Fruit fly (Drosophila melanogaster) whole organism, embryonic: ENCODE results near the gene esg.

Experiments used
- Aef1 ChIP-seq: fragments of 200-800 bp; sonication (Bioruptor generic); IDR thresholded peaks from 3 replicates; pipeline ENCODE4 v1.3.6; 2022; ENCODE audit warnings: missing biosample characterization, missing genetic modification characterization
- CG10979 ChIP-seq: fragments of 200-800 bp; sonication (Bioruptor generic); optimal IDR thresholded peaks from 2 replicates; lab custom pipeline; 2018; ENCODE audit warnings: missing biosample characterization, mild to moderate bottlenecking, missing genetic modification characterization, moderate library complexity
- CG11504 ChIP-seq: fragments of 200-800 bp; sonication (Bioruptor generic); optimal IDR thresholded peaks from 3 replicates; lab custom pipeline; 2019; ENCODE audit warnings: missing biosample characterization, mild to moderate bottlenecking, missing genetic modification characterization, moderate library complexity
- CG17361 ChIP-seq: fragments of 200-800 bp; sonication (Bioruptor generic); IDR thresholded peaks from 3 replicates; pipeline ENCODE4 v1.3.6; 2022; ENCODE audit warnings: missing biosample characterization, missing genetic modification characterization
- CG1792 ChIP-seq: fragments of 200-800 bp; sonication (Bioruptor generic); optimal IDR thresholded peaks from 2 replicates; lab custom pipeline; 2016; ENCODE audit warnings: missing biosample characterization, missing genetic modification characterization
- CG1832 ChIP-seq: fragments of 200-800 bp; sonication (Bioruptor generic); optimal IDR thresholded peaks from 2 replicates; lab custom pipeline; 2017; ENCODE audit warnings: missing biosample characterization, mild to moderate bottlenecking, missing genetic modification characterization, inconsistent platforms
- CG2712 ChIP-seq: fragments of 200-800 bp; optimal IDR thresholded peaks from 3 replicates; lab custom pipeline; 2019; ENCODE audit warnings: missing biosample characterization, mild to moderate bottlenecking, missing genetic modification characterization, moderate library complexity
- CG32767 ChIP-seq: fragments of 200-800 bp; sonication (Bioruptor generic); IDR thresholded peaks from 2 replicates; pipeline ENCODE4 v1.3.6; 2022; ENCODE audit warnings: missing biosample characterization, missing genetic modification characterization
- CG34376 ChIP-seq: fragments of 200-800 bp; sonication (Bioruptor generic); optimal IDR thresholded peaks from 2 replicates; lab custom pipeline; 2018; ENCODE audit warnings: missing biosample characterization, mild to moderate bottlenecking, missing genetic modification characterization
- CG34422 ChIP-seq: fragments of 200-800 bp; sonication (Bioruptor generic); IDR thresholded peaks from 3 replicates; pipeline ENCODE4 v1.3.6; 2022; ENCODE audit warnings: missing biosample characterization, missing genetic modification characterization
- CG4360 ChIP-seq: fragments of 200-800 bp; sonication (Bioruptor generic); IDR thresholded peaks from 2 replicates; pipeline ENCODE4 v1.3.6; 2022; ENCODE audit warnings: missing biosample characterization, missing genetic modification characterization
- CG8478 ChIP-seq: fragments of >200 bp; optimal IDR thresholded peaks from 2 replicates; lab custom pipeline; 2018
- CG8765 ChIP-seq: fragments of 200-800 bp; sonication (Bioruptor generic); IDR thresholded peaks from 2 replicates; pipeline ENCODE4 v1.3.6; 2022; ENCODE audit warnings: missing biosample characterization, missing genetic modification characterization
- CG9932 ChIP-seq: fragments of 200-800 bp; sonication (Bioruptor generic); IDR thresholded peaks from 2 replicates; pipeline ENCODE4 v1.3.6; 2022; ENCODE audit warnings: missing biosample characterization, missing genetic modification characterization
- Camta ChIP-seq: fragments of 200-800 bp; sonication (Bioruptor generic); optimal IDR thresholded peaks from 2 replicates; lab custom pipeline; 2016; ENCODE audit warnings: missing biosample characterization, missing genetic modification characterization
- CoRest ChIP-seq: fragments of 200-800 bp; sonication (Bioruptor generic); optimal IDR thresholded peaks from 3 replicates; lab custom pipeline; 2018; ENCODE audit warnings: missing biosample characterization, mild to moderate bottlenecking, missing genetic modification characterization, moderate library complexity
- CrebB ChIP-seq: fragments of 200-800 bp; sonication (Bioruptor generic); optimal IDR thresholded peaks from 3 replicates; lab custom pipeline; 2018; ENCODE audit warnings: missing biosample characterization, mild to moderate bottlenecking, missing genetic modification characterization
- D19A ChIP-seq: fragments of 200-800 bp; optimal IDR thresholded peaks from 3 replicates; lab custom pipeline; 2019; ENCODE audit warnings: missing biosample characterization, mild to moderate bottlenecking, missing genetic modification characterization, moderate library complexity
- Deaf1 ChIP-seq: fragments of 200-800 bp; optimal IDR thresholded peaks from 3 replicates; lab custom pipeline; 2019; ENCODE audit warnings: missing biosample characterization, mild to moderate bottlenecking, missing genetic modification characterization, moderate library complexity
- Eip74EF ChIP-seq, 2 experiments: fragments of 200-800 bp in 1 of 2; fragments of >200 bp in 1 of 2; sonication (Bioruptor generic) in 1 of 2; optimal IDR thresholded peaks; 2 replicates each; lab custom pipeline; 2017 to 2019; ENCODE audit warnings: missing biosample characterization in 2 of 2, missing genetic modification characterization in 2 of 2, mild to moderate bottlenecking in 1 of 2, moderate library complexity in 1 of 2
- Jarid2 ChIP-seq: fragments of 200-800 bp; sonication (Bioruptor generic); optimal IDR thresholded peaks from 3 replicates; lab custom pipeline; 2017; ENCODE audit warnings: mild to moderate bottlenecking, missing biosample characterization, missing genetic modification reagents, missing genetic modification characterization
- Nf-YB ChIP-seq: fragments of 200-800 bp; sonication (Bioruptor generic); optimal IDR thresholded peaks from 3 replicates; lab custom pipeline; 2019; ENCODE audit warnings: missing biosample characterization, mild to moderate bottlenecking, missing genetic modification characterization, moderate library complexity
- Nf-YC ChIP-seq: fragments of 200-800 bp; optimal IDR thresholded peaks from 3 replicates; lab custom pipeline; 2019; ENCODE audit warnings: missing biosample characterization, mild to moderate bottlenecking, missing genetic modification characterization, moderate library complexity
- Optix ChIP-seq: fragments of 200-800 bp; sonication (Bioruptor generic); IDR thresholded peaks from 3 replicates; pipeline ENCODE4 v1.3.6; 2022; ENCODE audit warnings: missing biosample characterization, missing genetic modification characterization
- Ptx1 ChIP-seq: fragments of 200-800 bp; sonication (Bioruptor generic); IDR thresholded peaks from 2 replicates; pipeline ENCODE4 v1.3.6; 2022; ENCODE audit warnings: missing biosample characterization, missing genetic modification characterization
- Ssrp ChIP-seq: fragments of 200-800 bp; sonication (Bioruptor generic); optimal IDR thresholded peaks from 2 replicates; lab custom pipeline; 2018; ENCODE audit warnings: missing biosample characterization, mild to moderate bottlenecking, missing genetic modification characterization, moderate library complexity
- Vsx1 ChIP-seq: fragments of 200-800 bp; sonication (Bioruptor generic); optimal IDR thresholded peaks from 2 replicates; lab custom pipeline; 2017; ENCODE audit warnings: missing biosample characterization, mild to moderate bottlenecking, missing genetic modification characterization, missing genetic modification reagents
- az2 ChIP-seq: fragments of 200-800 bp; sonication (Bioruptor generic); optimal IDR thresholded peaks from 3 replicates; lab custom pipeline; 2016; ENCODE audit warnings: missing biosample characterization, missing genetic modification characterization
- dmrt11E ChIP-seq: fragments of 200-800 bp; sonication (Bioruptor generic); optimal IDR thresholded peaks from 3 replicates; lab custom pipeline; 2018; ENCODE audit warnings: missing biosample characterization, mild to moderate bottlenecking, missing genetic modification characterization, moderate library complexity
- dysf ChIP-seq: fragments of 200-800 bp; sonication (Bioruptor generic); IDR thresholded peaks from 3 replicates; pipeline ENCODE4 v1.3.6; 2022; ENCODE audit warnings: missing biosample characterization, missing genetic modification characterization
- gem ChIP-seq: fragments of 200-800 bp; sonication (Bioruptor generic); optimal IDR thresholded peaks from 2 replicates; lab custom pipeline; 2019; ENCODE audit warnings: missing biosample characterization, mild to moderate bottlenecking, missing genetic modification characterization, moderate library complexity
- h ChIP-seq: fragments of >200 bp; optimal IDR thresholded peaks from 2 replicates; lab custom pipeline; 2017
- jigr1 ChIP-seq: fragments of 200-800 bp; sonication (Bioruptor generic); IDR thresholded peaks from 3 replicates; pipeline ENCODE4 v1.3.6; 2022; ENCODE audit warnings: missing biosample characterization, missing genetic modification characterization
- lab ChIP-seq: fragments of 200-800 bp; sonication (Bioruptor generic); optimal IDR thresholded peaks from 3 replicates; lab custom pipeline; 2017; ENCODE audit warnings: missing biosample characterization, missing genetic modification characterization, mild to moderate bottlenecking, moderate library complexity, missing genetic modification reagents
- lola ChIP-seq, 3 experiments: fragments of >200 bp in 2 of 3; fragments of 200-800 bp in 1 of 3; sonication (Bioruptor generic) in 1 of 3; optimal IDR thresholded peaks; 2 replicates each; lab custom pipeline; 2017 to 2019; ENCODE audit warnings: missing biosample characterization in 3 of 3, missing genetic modification characterization in 3 of 3, mild to moderate bottlenecking in 1 of 3, moderate library complexity in 1 of 3
- lov ChIP-seq, 2 experiments: fragments of 200-800 bp in 1 of 2; fragments of >200 bp in 1 of 2; sonication (Bioruptor generic) in 1 of 2; IDR thresholded peaks in 1 of 2; optimal IDR thresholded peaks in 1 of 2; 2 replicates in 1 of 2; 3 replicates in 1 of 2; pipeline versions ENCODE4 v1.3.6 to Lab custom; 2017 to 2022; ENCODE audit warnings: missing biosample characterization in 1 of 2, missing genetic modification characterization in 1 of 2
- nerfin-2 ChIP-seq: fragments of 200-800 bp; sonication (Bioruptor generic); IDR thresholded peaks from 2 replicates; pipeline ENCODE4 v1.3.6; 2022; ENCODE audit warnings: missing biosample characterization, missing genetic modification characterization; ENCODE audit not compliant: partially characterized antibody
- nmo ChIP-seq: fragments of 200-800 bp; sonication (Bioruptor generic); optimal IDR thresholded peaks from 2 replicates; lab custom pipeline; 2018; ENCODE audit warnings: missing biosample characterization, mild to moderate bottlenecking, missing genetic modification characterization, moderate library complexity
- otp ChIP-seq: fragments of 200-800 bp; sonication (Bioruptor generic); IDR thresholded peaks from 3 replicates; pipeline ENCODE4, ENCODE4 v1.3.6; 2022; ENCODE audit warnings: missing biosample characterization, missing genetic modification characterization
- pan ChIP-seq, 4 experiments: fragments of >200 bp in 3 of 4; fragments of 200-800 bp in 1 of 4; sonication (Bioruptor generic) in 1 of 4; optimal IDR thresholded peaks in 3 of 4; IDR thresholded peaks in 1 of 4; 2 replicates each; pipeline versions ENCODE4 v1.3.6 to Lab custom; 2017 to 2022; ENCODE audit warnings: missing biosample characterization in 2 of 4, missing genetic modification characterization in 2 of 4, mixed read lengths in 1 of 4
- repo ChIP-seq: fragments of 200-800 bp; sonication (Bioruptor generic); optimal IDR thresholded peaks from 2 replicates; lab custom pipeline; 2016; ENCODE audit warnings: missing biosample characterization, missing genetic modification characterization
- scrt ChIP-seq: fragments of 200-800 bp; sonication (Bioruptor generic); optimal IDR thresholded peaks from 2 replicates; lab custom pipeline; 2018; ENCODE audit warnings: missing biosample characterization, mild to moderate bottlenecking, missing genetic modification characterization, moderate library complexity
- slp2 ChIP-seq: fragments of 200-800 bp; sonication (Bioruptor generic); optimal IDR thresholded peaks from 2 replicates; lab custom pipeline; 2016; ENCODE audit warnings: missing biosample characterization, missing genetic modification characterization
- ssp ChIP-seq: fragments of 200-800 bp; sonication (Bioruptor generic); IDR thresholded peaks from 2 replicates; pipeline ENCODE4 v1.3.6; 2022; ENCODE audit warnings: missing biosample characterization, missing genetic modification characterization
- tio ChIP-seq: fragments of 200-800 bp; sonication (Bioruptor generic); optimal IDR thresholded peaks from 2 replicates; lab custom pipeline; 2017; ENCODE audit warnings: missing biosample characterization, missing genetic modification characterization, inconsistent platforms
- twi ChIP-seq: fragments of 200-800 bp; optimal IDR thresholded peaks from 2 replicates; lab custom pipeline; 2019; ENCODE audit warnings: missing biosample characterization, mild to moderate bottlenecking, missing genetic modification characterization, moderate library complexity
- wdn ChIP-seq: fragments of 200-800 bp; sonication (Bioruptor generic); IDR thresholded peaks from 2 replicates; pipeline ENCODE4 v1.3.6; 2022; ENCODE audit warnings: missing biosample characterization, missing genetic modification characterization
- zf30C ChIP-seq: fragments of 200-800 bp; sonication (Bioruptor generic); optimal IDR thresholded peaks from 3 replicates; lab custom pipeline; 2018; ENCODE audit warnings: missing biosample characterization, mild to moderate bottlenecking, missing genetic modification characterization

esg gene

dm6 chr2L:15339601-15340000 lies 5.9 kb downstream of the esg start (continued):
- no peak for TF ChIP-seq ssp
- TF ChIP-seq pan (optimal IDR thresholded peaks at IDR 0.05; lab: Kevin White, UChicago): no peak
- peak in 1 of 2 experiments; percentile 24 for TF ChIP-seq pan (GFP tag; optimal IDR thresholded peaks at IDR 0.05 in 1 of 2, IDR thresholded peaks at IDR 0.05 in 1 of 2)
- peak; percentile 65 for TF ChIP-seq CG1832 (GFP tag; lab: Kevin White, UChicago)
- TF ChIP-seq repo: no peak
- TF ChIP-seq CG4360 (GFP tag; lab: Robert Waterston, UW): peak; percentile 22; the same call in 1 of the 2 replicates
- peak; percentile 73 for TF ChIP-seq Deaf1
- TF ChIP-seq Vsx1 (GFP tag; lab: Kevin White, UChicago): peak; percentile 84
- TF ChIP-seq CG8478 (lab: Kevin White, UChicago): peak; percentile 96
- TF ChIP-seq CG34422 (GFP tag; lab: Robert Waterston, UW): peak; percentile 45; the same call in 1 of the 3 replicates
- no peak for TF ChIP-seq CG34376 (GFP tag; lab: Kevin White, UChicago)
- peak; percentile 44 for TF ChIP-seq Jarid2 (GFP tag; lab: Kevin White, UChicago)
- TF ChIP-seq dysf (GFP tag; lab: Robert Waterston, UW): 0 out of 3 replicates have a peak, but pooled peaks have one; percentile 19
- peak; percentile 92 for TF ChIP-seq Nf-YB (GFP tag; lab: Kevin White, UChicago)
- peak; percentile 31; the same call in 1 of the 3 replicates for TF ChIP-seq otp (GFP tag; lab: Robert Waterston, UW)
- 0 out of 2 replicates have a peak, but pooled peaks have one; percentile 25 for TF ChIP-seq CG32767
- no peak for TF ChIP-seq h
- peak; percentile 93 for TF ChIP-seq Nf-YC (tag; lab: Kevin White, UChicago)
- peak; percentile 74 for TF ChIP-seq Aef1 (GFP tag; lab: Robert Waterston, UW)
- no peak for TF ChIP-seq Optix (GFP tag; lab: Robert Waterston, UW)
- no peak for TF ChIP-seq slp2 (GFP tag; lab: Kevin White, UChicago)
- TF ChIP-seq lov (optimal IDR thresholded peaks at IDR 0.05; lab: Kevin White, UChicago): no peak
- TF ChIP-seq lov (GFP tag; IDR thresholded peaks at IDR 0.05; lab: Robert Waterston, UW): peak; percentile 43; the same call in 1 of the 3 replicates
- TF ChIP-seq scrt (GFP tag; lab: Kevin White, UChicago): no peak

dm6 chr2L:15343367-15343893 lies 9.8 kb downstream of the esg start:
- peak; percentile 14 for TF ChIP-seq D19A (tag; lab: Kevin White, UChicago)
- TF ChIP-seq lola (GFP tag; optimal IDR thresholded peaks at IDR 0.05; lab: Kevin White, UChicago): peak in 1 of 3 experiments; percentile 25
- TF ChIP-seq Ptx1: 0 out of 2 replicates have a peak, but pooled peaks have one; percentile 10
- peak; percentile 38 for TF ChIP-seq gem (tag; lab: Kevin White, UChicago)
- no peak for TF ChIP-seq Camta (GFP tag; lab: Kevin White, UChicago)
- peak; percentile 24 for TF ChIP-seq CG10979 (tag; lab: Kevin White, UChicago)
- no peak for TF ChIP-seq twi (tag; lab: Kevin White, UChicago)
- TF ChIP-seq az2 (GFP tag; lab: Kevin White, UChicago): peak; percentile 5
- TF ChIP-seq CG11504 (tag; lab: Kevin White, UChicago): peak; percentile 60
- peak; percentile 25 for TF ChIP-seq CG2712 (tag; lab: Kevin White, UChicago)
- no peak for TF ChIP-seq jigr1 (GFP tag; lab: Robert Waterston, UW)
- TF ChIP-seq tio (GFP tag; lab: Kevin White, UChicago): peak; percentile 1
- TF ChIP-seq dmrt11E (tag; lab: Kevin White, UChicago): peak; percentile 31
- peak; percentile 21 for TF ChIP-seq Ssrp (tag; lab: Kevin White, UChicago)
- no peak for TF ChIP-seq CrebB (tag; lab: Kevin White, UChicago)
- TF ChIP-seq CoRest (tag; lab: Kevin White, UChicago): peak; percentile 27
- 0 out of 3 replicates have a peak, but pooled peaks have one; percentile 32 for TF ChIP-seq CG17361
- TF ChIP-seq nmo (GFP tag; lab: Kevin White, UChicago): peak; percentile 43
- no peak for TF ChIP-seq CG9932 (GFP tag; lab: Robert Waterston, UW)
- peak in 1 of 2 experiments; percentile 1 for TF ChIP-seq Eip74EF (GFP tag; optimal IDR thresholded peaks at IDR 0.05; lab: Kevin White, UChicago)
- peak; percentile 16 for TF ChIP-seq zf30C (GFP tag; lab: Kevin White, UChicago)
- no peak for TF ChIP-seq lab (GFP tag; lab: Kevin White, UChicago)
- TF ChIP-seq CG1792 (GFP tag; lab: Kevin White, UChicago): no peak
- no peak for TF ChIP-seq wdn
- TF ChIP-seq CG8765 (GFP tag; lab: Robert Waterston, UW): no peak
- TF ChIP-seq nerfin-2 (GFP tag; lab: Robert Waterston, UW): no peak
